Worm (Caenorhabditis elegans) whole organism, late embryonic: Measurements from ENCODE around the gene dhs-18.

Source experiments
- F13H6.1 ChIP-seq: sonication (generic microtip); optimal IDR thresholded peaks from 2 replicates; lab custom pipeline; 2016; ENCODE audit warnings: missing genetic modification characterization, missing compliant biosample characterization
- ahr-1 ChIP-seq: sonication (generic microtip); optimal IDR thresholded peaks from 2 replicates; lab custom pipeline; 2016; ENCODE audit warnings: missing genetic modification characterization, missing compliant biosample characterization
- ama-1 ChIP-seq: fragments of 150-350 bp; optimal IDR thresholded peaks from 2 replicates; lab custom pipeline; 2014
- dmd-4 ChIP-seq: sonication (generic microtip); optimal IDR thresholded peaks from 2 replicates; lab custom pipeline; 2016; ENCODE audit warnings: borderline replicate concordance, missing genetic modification characterization, missing compliant biosample characterization
- dve-1 ChIP-seq: sonication (generic microtip); optimal IDR thresholded peaks from 2 replicates; lab custom pipeline; 2017; ENCODE audit warnings: antibody characterized with exemption, mild to moderate bottlenecking, missing genetic modification characterization, missing compliant biosample characterization
- fax-1 ChIP-seq: sonication (generic microtip); optimal IDR thresholded peaks from 2 replicates; lab custom pipeline; 2016; ENCODE audit warnings: missing genotype, missing genetic modification characterization, missing compliant biosample characterization
- fkh-10 ChIP-seq: fragments of 150-350 bp; optimal IDR thresholded peaks from 2 replicates; lab custom pipeline; 2014; ENCODE audit warnings: missing biosample characterization, missing genetic modification reagents, missing genetic modification characterization
- odd-2 ChIP-seq: sonication (generic microtip); optimal IDR thresholded peaks from 2 replicates; lab custom pipeline; 2017; ENCODE audit warnings: antibody characterized with exemption, mild to moderate bottlenecking, missing genetic modification characterization, missing compliant biosample characterization
- pag-3 ChIP-seq: sonication (generic microtip); optimal IDR thresholded peaks from 2 replicates; lab custom pipeline; 2016; ENCODE audit warnings: missing compliant biosample characterization, missing genetic modification characterization, borderline replicate concordance
- pha-4 ChIP-seq: fragments of 150-350 bp; optimal IDR thresholded peaks from 2 replicates; lab custom pipeline; 2018; ENCODE audit warnings: missing biosample characterization, missing genetic modification reagents, missing genetic modification characterization

- no peak for TF ChIP-seq dve-1
- TF ChIP-seq pha-4 (tag; lab: Kevin White, UChicago) = no peak
- no peak for TF ChIP-seq ahr-1 (tag; lab: Kevin White, UChicago)
- no peak for TF ChIP-seq odd-2
- no peak for TF ChIP-seq fkh-10 (GFP tag; lab: Kevin White, UChicago)
- TF ChIP-seq ama-1 (lab: Kevin White, UChicago) = no peak
- no peak for TF ChIP-seq F13H6.1 (tag; lab: Kevin White, UChicago)
- TF ChIP-seq pag-3 (tag; lab: Kevin White, UChicago) = no peak
- TF ChIP-seq fax-1 (tag; lab: Kevin White, UChicago) = no peak
- TF ChIP-seq dmd-4 (tag; lab: Kevin White, UChicago) = no peak
Observed at ce11 chrV:11074448-11074847, 27.8 kb upstream of the dhs-18 start, which contains the start of gene act-3.
